Fruit fly (Drosophila melanogaster) whole organism, prepupa: Measurements from ENCODE around the gene app.

Experiments
- Blimp-1 ChIP-seq: fragments of 200-800 bp; sonication (Bioruptor generic); optimal IDR thresholded peaks from 3 replicates; lab custom pipeline; 2017; ENCODE audit warnings: missing biosample characterization, missing genetic modification characterization, mild to moderate bottlenecking, moderate library complexity, missing genetic modification reagents
- CG10631 ChIP-seq: fragments of 200-800 bp; sonication (Bioruptor generic); optimal IDR thresholded peaks from 2 replicates; lab custom pipeline; 2016; ENCODE audit warnings: missing biosample characterization, missing genetic modification characterization
- CG11294 ChIP-seq: fragments of 200-800 bp; sonication (Bioruptor generic); IDR thresholded peaks from 2 replicates; pipeline ENCODE4 v1.3.6; 2022; ENCODE audit warnings: missing biosample characterization, missing genetic modification characterization
- CG11902 ChIP-seq: fragments of 200-800 bp; sonication (Bioruptor generic); optimal IDR thresholded peaks from 3 replicates; lab custom pipeline; 2016; ENCODE audit warnings: missing biosample characterization, missing genetic modification characterization
- CG15336 ChIP-seq: fragments of 200-800 bp; sonication (Bioruptor generic); IDR thresholded peaks from 2 replicates; pipeline ENCODE4 v1.3.6; 2022; ENCODE audit warnings: missing biosample characterization, missing genetic modification characterization
- CG1621 ChIP-seq: fragments of 200-800 bp; sonication (Bioruptor generic); optimal IDR thresholded peaks from 3 replicates; lab custom pipeline; 2018; ENCODE audit warnings: missing biosample characterization, mild to moderate bottlenecking, missing genetic modification characterization
- CG3032 ChIP-seq: fragments of 200-800 bp; optimal IDR thresholded peaks from 2 replicates; lab custom pipeline; 2019; ENCODE audit warnings: missing biosample characterization, mild to moderate bottlenecking, missing genetic modification characterization, moderate library complexity
- CG32006 ChIP-seq: fragments of 200-800 bp; sonication (Bioruptor generic); optimal IDR thresholded peaks from 3 replicates; lab custom pipeline; 2017; ENCODE audit warnings: missing biosample characterization, mild to moderate bottlenecking, missing genetic modification characterization
- CG4318 ChIP-seq: fragments of 200-800 bp; sonication (Bioruptor generic); optimal IDR thresholded peaks from 3 replicates; lab custom pipeline; 2017; ENCODE audit warnings: missing biosample characterization, mild to moderate bottlenecking, missing genetic modification characterization
- CG6163 ChIP-seq: fragments of 200-800 bp; sonication (Bioruptor generic); IDR thresholded peaks from 3 replicates; pipeline ENCODE4 v1.3.6; 2022; ENCODE audit warnings: missing biosample characterization, missing genetic modification characterization
- CG6276 ChIP-seq: fragments of 200-800 bp; sonication (Bioruptor generic); optimal IDR thresholded peaks from 2 replicates; lab custom pipeline; 2017; ENCODE audit warnings: missing biosample characterization, mild to moderate bottlenecking, missing genetic modification characterization
- CG6808 ChIP-seq: fragments of 200-800 bp; sonication (Bioruptor generic); optimal IDR thresholded peaks from 3 replicates; lab custom pipeline; 2017; ENCODE audit warnings: missing biosample characterization, missing genetic modification characterization, mild to moderate bottlenecking, moderate library complexity, missing genetic modification reagents
- CG6854 ChIP-seq: fragments of 200-800 bp; sonication (Bioruptor generic); optimal IDR thresholded peaks from 2 replicates; lab custom pipeline; 2017; ENCODE audit warnings: missing biosample characterization, mild to moderate bottlenecking, missing genetic modification characterization
- CG8119 ChIP-seq: fragments of 200-800 bp; sonication (Bioruptor generic); IDR thresholded peaks from 3 replicates; pipeline ENCODE4 v1.3.6; 2022; ENCODE audit warnings: missing biosample characterization, missing genetic modification characterization
- CG8319 ChIP-seq: fragments of 200-800 bp; sonication (Bioruptor generic); optimal IDR thresholded peaks from 3 replicates; lab custom pipeline; 2016; ENCODE audit warnings: missing biosample characterization, missing genetic modification characterization
- Eip78C ChIP-seq: fragments of 200-800 bp; sonication (Bioruptor generic); peaks from one replicate; lab custom pipeline; 2016; ENCODE audit warnings: missing biosample characterization, missing genetic modification characterization
- Eip93F ChIP-seq: fragments of 200-800 bp; sonication (Bioruptor generic); optimal IDR thresholded peaks from 2 replicates; lab custom pipeline; 2016; ENCODE audit warnings: missing biosample characterization, mild to moderate bottlenecking, missing genetic modification characterization
- Ets96B ChIP-seq: fragments of 200-800 bp; optimal IDR thresholded peaks from 2 replicates; lab custom pipeline; 2019; ENCODE audit warnings: missing biosample characterization, mild to moderate bottlenecking, missing genetic modification characterization, moderate library complexity
- Hr38 ChIP-seq: sonication (Bioruptor generic); optimal IDR thresholded peaks from 2 replicates; lab custom pipeline; 2016; ENCODE audit warnings: missing biosample characterization, missing genetic modification characterization
- Hr4 ChIP-seq: fragments of 200-800 bp; sonication (Bioruptor generic); optimal IDR thresholded peaks from 3 replicates; lab custom pipeline; 2016; ENCODE audit warnings: missing biosample characterization, missing genetic modification characterization
- Lpt ChIP-seq: fragments of 200-800 bp; sonication (Bioruptor generic); optimal IDR thresholded peaks from 3 replicates; lab custom pipeline; 2016; ENCODE audit warnings: missing biosample characterization, missing genetic modification characterization
- OdsH ChIP-seq: fragments of 200-800 bp; sonication (Bioruptor generic); optimal IDR thresholded peaks from 3 replicates; lab custom pipeline; 2016; ENCODE audit warnings: missing biosample characterization, missing genetic modification characterization
- Smox ChIP-seq: fragments of 200-800 bp; sonication (Bioruptor generic); optimal IDR thresholded peaks from 3 replicates; lab custom pipeline; 2016; ENCODE audit warnings: missing biosample characterization, missing genetic modification characterization
- Sox14 ChIP-seq: fragments of 200-800 bp; sonication (Bioruptor generic); optimal IDR thresholded peaks from 3 replicates; lab custom pipeline; 2016; ENCODE audit warnings: missing biosample characterization, missing genetic modification characterization
- Sox15 ChIP-seq: fragments of 200-800 bp; sonication (Bioruptor generic); optimal IDR thresholded peaks from 3 replicates; lab custom pipeline; 2016; ENCODE audit warnings: missing biosample characterization, missing genetic modification characterization
- acj6 ChIP-seq: fragments of 200-800 bp; sonication (Bioruptor generic); optimal IDR thresholded peaks from 3 replicates; lab custom pipeline; 2016; ENCODE audit warnings: missing biosample characterization, missing genetic modification characterization
- dac ChIP-seq: fragments of 200-800 bp; sonication (Bioruptor generic); optimal IDR thresholded peaks from 2 replicates; lab custom pipeline; 2017; ENCODE audit warnings: missing biosample characterization, mild to moderate bottlenecking, missing genetic modification characterization
- eg ChIP-seq: fragments of 200-800 bp; sonication (Bioruptor generic); IDR thresholded peaks from 3 replicates; pipeline ENCODE4 v1.3.6; 2022; ENCODE audit warnings: missing biosample characterization, missing genetic modification characterization
- esn ChIP-seq: fragments of 200-800 bp; sonication (Bioruptor generic); optimal IDR thresholded peaks from 2 replicates; lab custom pipeline; 2016; ENCODE audit warnings: missing biosample characterization, mild to moderate bottlenecking, missing genetic modification characterization, moderate library complexity
- fd59A ChIP-seq: fragments of 200-800 bp; sonication (Bioruptor generic); optimal IDR thresholded peaks from 2 replicates; lab custom pipeline; 2017; ENCODE audit warnings: missing biosample characterization, mild to moderate bottlenecking, missing genetic modification characterization, missing genetic modification reagents
- lz ChIP-seq: fragments of 200-800 bp; sonication (Bioruptor generic); optimal IDR thresholded peaks from 3 replicates; lab custom pipeline; 2016; ENCODE audit warnings: missing biosample characterization, missing genetic modification characterization
- spab ChIP-seq: fragments of 200-800 bp; sonication (Bioruptor generic); optimal IDR thresholded peaks from 2 replicates; lab custom pipeline; 2017; ENCODE audit warnings: missing biosample characterization, mild to moderate bottlenecking, missing genetic modification characterization, missing genetic modification reagents

The app gene

dm6 chr3L:12223635-12224016 lies 43.0 kb downstream of the app start:
- TF ChIP-seq Hr4 (GFP tag; lab: Kevin White, UChicago): peak; percentile 16
- no peak for TF ChIP-seq Blimp-1 (GFP tag; lab: Kevin White, UChicago)
- TF ChIP-seq eg (GFP tag; lab: Robert Waterston, UW): 0 out of 3 replicates have a peak, but pooled peaks have one; percentile 9
- peak; percentile 53 for TF ChIP-seq Eip78C (GFP tag; lab: Kevin White, UChicago)
- TF ChIP-seq CG6854: no peak
- peak; percentile 21; the same call in 1 of the 2 replicates for TF ChIP-seq CG15336 (GFP tag; lab: Robert Waterston, UW)
- peak; percentile 53; the same call in 2 of the 3 replicates for TF ChIP-seq CG8119
- peak; percentile 10 for TF ChIP-seq CG4318 (GFP tag; lab: Kevin White, UChicago)
- TF ChIP-seq CG32006 (GFP tag; lab: Kevin White, UChicago): peak; percentile 52
- no peak for TF ChIP-seq Smox
- TF ChIP-seq CG6276 (GFP tag; lab: Kevin White, UChicago): peak; percentile 3
- no peak for TF ChIP-seq CG6808 (GFP tag; lab: Kevin White, UChicago)

- TF ChIP-seq CG1621 (tag; lab: Kevin White, UChicago) (no peak), CG32006 (GFP tag; lab: Kevin White, UChicago) (peak; percentile 17), eg (GFP tag; lab: Robert Waterston, UW) (peak; percentile 66), CG6163 (peak; percentile 36; the same call in 1 of the 3 replicates), Hr4 (GFP tag; lab: Kevin White, UChicago) (peak; percentile 33), dac (GFP tag; lab: Kevin White, UChicago) (no peak), acj6 (GFP tag; lab: Kevin White, UChicago) (peak; percentile 11), CG15336 (GFP tag; lab: Robert Waterston, UW) (peak; percentile 72), Sox15 (GFP tag; lab: Kevin White, UChicago) (no peak)
Measured at dm6 chr3L:12222945-12223634, 43.6 kb downstream of the app start.

- TF ChIP-seq CG6808 (GFP tag; lab: Kevin White, UChicago) (no peak), OdsH (no peak), lz (GFP tag; lab: Kevin White, UChicago) (no peak), CG11902 (no peak), fd59A (GFP tag; lab: Kevin White, UChicago) (no peak), acj6 (GFP tag; lab: Kevin White, UChicago) (no peak), CG8319 (GFP tag; lab: Kevin White, UChicago) (no peak), spab (GFP tag; lab: Kevin White, UChicago) (no peak), Lpt (GFP tag; lab: Kevin White, UChicago) (no peak), Blimp-1 (GFP tag; lab: Kevin White, UChicago) (no peak), esn (GFP tag; lab: Kevin White, UChicago) (no peak), Eip78C (GFP tag; lab: Kevin White, UChicago) (no peak), Hr38 (GFP tag; lab: Kevin White, UChicago) (no peak), CG3032 (tag; lab: Kevin White, UChicago) (no peak), CG8119 (no peak)
Measured at dm6 chr3L:12205848-12206247, 60.8 kb downstream of the app start, which contains the start of gene Tsen54. TSS of gene Tsen54 (minus strand) at chr3L:12206022.

- TF ChIP-seq CG4318 (GFP tag; lab: Kevin White, UChicago): no peak
Measured at dm6 chr3L:12203736-12204135, 62.9 kb downstream of the app start, which contains the start of gene Ak1. TSS of gene Ak1 (minus strand) at chr3L:12204082.

dm6 chr3L:12202980-12203379 lies 63.7 kb downstream of the app start:
- TF ChIP-seq Eip93F (GFP tag; lab: Kevin White, UChicago): no peak
- TF ChIP-seq CG10631 (GFP tag; lab: Kevin White, UChicago): no peak
- TF ChIP-seq Hr4 (GFP tag; lab: Kevin White, UChicago): no peak
- no peak for TF ChIP-seq Blimp-1 (GFP tag; lab: Kevin White, UChicago)
- no peak for TF ChIP-seq acj6 (GFP tag; lab: Kevin White, UChicago)
- no peak for TF ChIP-seq CG11294 (GFP tag; lab: Robert Waterston, UW)
- TF ChIP-seq Ets96B (tag; lab: Kevin White, UChicago): no peak
- TF ChIP-seq Hr38 (GFP tag; lab: Kevin White, UChicago): no peak
- TF ChIP-seq Sox14 (GFP tag; lab: Kevin White, UChicago): no peak
